Worm (Caenorhabditis elegans) whole organism, L4 larva: ENCODE data around the gene ZK262.9.

Experiments used
- F10B5.3 ChIP-seq: sonication (generic microtip); optimal IDR thresholded peaks from 2 replicates; lab custom pipeline; 2016; ENCODE audit warnings: mild to moderate bottlenecking, missing genetic modification characterization, missing compliant biosample characterization
- F26F4.8 ChIP-seq: fragments of 200-800 bp; sonication (Bioruptor generic); conservative IDR thresholded peaks from 2 replicates; pipeline ENCODE4 v1.3.6; 2022; ENCODE audit warnings: missing genetic modification characterization, missing compliant biosample characterization
- F49E8.2 ChIP-seq: sonication (generic microtip); optimal IDR thresholded peaks from 2 replicates; lab custom pipeline; 2016; ENCODE audit warnings: missing compliant biosample characterization, mild to moderate bottlenecking, missing genetic modification characterization, borderline replicate concordance
- R02D3.7 ChIP-seq: fragments of 150-350 bp; sonication (generic microtip); optimal IDR thresholded peaks from 3 replicates; lab custom pipeline; 2014; ENCODE audit warnings: missing biosample characterization, missing genetic modification characterization
- aha-1 ChIP-seq: fragments of 150-350 bp; peaks from one replicate; lab custom pipeline; 2014; ENCODE audit warnings: missing biosample characterization, missing genetic modification characterization
- ama-1 ChIP-seq: fragments of 150-350 bp; optimal IDR thresholded peaks from 2 replicates; lab custom pipeline; 2014; ENCODE audit warnings: inconsistent platforms, mixed read lengths
- ceh-20 ChIP-seq: fragments of 200-800 bp; sonication (Bioruptor generic); IDR thresholded peaks from 2 replicates; pipeline ENCODE4 v1.3.6; 2022; ENCODE audit warnings: missing genetic modification reagents, missing genetic modification characterization, missing compliant biosample characterization
- ceh-28 ChIP-seq: fragments of 150-350 bp; optimal IDR thresholded peaks from 2 replicates; lab custom pipeline; 2014; ENCODE audit warnings: missing biosample characterization, missing genetic modification reagents, missing genetic modification characterization
- daf-8 ChIP-seq: fragments of 200-800 bp; sonication (Bioruptor generic); IDR thresholded peaks from 2 replicates; pipeline ENCODE4 v1.3.6; 2022; ENCODE audit warnings: missing genetic modification characterization, missing compliant biosample characterization
- duxl-1 ChIP-seq: sonication (generic microtip); optimal IDR thresholded peaks from 2 replicates; lab custom pipeline; 2016; ENCODE audit warnings: mild to moderate bottlenecking, missing genetic modification characterization, moderate library complexity, missing compliant biosample characterization; ENCODE audit not compliant: poor library complexity
- egl-27 ChIP-seq: sonication (generic microtip); optimal IDR thresholded peaks from 3 replicates; lab custom pipeline; 2017; ENCODE audit warnings: missing biosample characterization, missing genetic modification reagents, missing genetic modification characterization
- egl-43 ChIP-seq: fragments of 200-800 bp; sonication (Bioruptor generic); IDR thresholded peaks from 2 replicates; pipeline ENCODE4 v1.3.6; 2022; ENCODE audit warnings: missing genetic modification reagents, missing genetic modification characterization, missing compliant biosample characterization
- fkh-10 ChIP-seq: fragments of 150-350 bp; optimal IDR thresholded peaks from 2 replicates; lab custom pipeline; 2014; ENCODE audit warnings: missing biosample characterization, missing genetic modification reagents, missing genetic modification characterization
- gei-8 ChIP-seq: fragments of 200-800 bp; sonication (Bioruptor generic); optimal IDR thresholded peaks from 2 replicates; lab custom pipeline; 2018; ENCODE audit warnings: mild to moderate bottlenecking, missing genetic modification characterization, missing compliant biosample characterization
- lim-7 ChIP-seq: fragments of 200-800 bp; sonication (Bioruptor generic); IDR thresholded peaks from 2 replicates; pipeline ENCODE4 v1.3.6; 2022; ENCODE audit warnings: missing genetic modification characterization, missing compliant biosample characterization
- lin-1 ChIP-seq: fragments of 200-800 bp; sonication (Bioruptor generic); IDR thresholded peaks from 2 replicates; pipeline ENCODE4 v1.3.6; 2022; ENCODE audit warnings: missing genetic modification reagents, missing genetic modification characterization, missing compliant biosample characterization
- lir-3 ChIP-seq: sonication (generic microtip); optimal IDR thresholded peaks from 2 replicates; lab custom pipeline; 2016; ENCODE audit warnings: mild to moderate bottlenecking, missing genetic modification characterization, missing compliant biosample characterization
- madf-5 ChIP-seq, 2 experiments: fragments of 200-800 bp; sonication (Bioruptor generic); IDR thresholded peaks; 2 replicates each; pipeline ENCODE4 v1.3.6; 2022; ENCODE audit warnings: missing compliant biosample characterization in 2 of 2, missing genetic modification characterization in 2 of 2
- mes-2 ChIP-seq: sonication (generic microtip); optimal IDR thresholded peaks from 2 replicates; lab custom pipeline; 2016; ENCODE audit warnings: missing genotype, mild to moderate bottlenecking, missing genetic modification characterization, missing compliant biosample characterization; ENCODE audit not compliant: poor library complexity, severe bottlenecking
- nhr-102 ChIP-seq: sonication (generic microtip); optimal IDR thresholded peaks from 2 replicates; lab custom pipeline; 2016; ENCODE audit warnings: mild to moderate bottlenecking, missing genetic modification characterization, moderate library complexity, missing compliant biosample characterization
- nhr-28 ChIP-seq: fragments of 150-350 bp; optimal IDR thresholded peaks from 2 replicates; lab custom pipeline; 2014; ENCODE audit warnings: missing biosample characterization, missing genetic modification characterization
- nhr-41 ChIP-seq: fragments of 200-800 bp; sonication (Bioruptor generic); IDR thresholded peaks from 2 replicates; pipeline ENCODE4 v1.3.6; 2022; ENCODE audit warnings: missing genetic modification reagents, missing genetic modification characterization, missing compliant biosample characterization
- pha-4 ChIP-seq, 2 experiments: fragments of 150-350 bp in 1 of 2; fragments of 200-800 bp in 1 of 2; sonication (Bioruptor generic) in 1 of 2; IDR thresholded peaks in 1 of 2; optimal IDR thresholded peaks in 1 of 2; 2 replicates each; pipeline versions ENCODE4 v1.3.6 to Lab custom; 2014 to 2022; ENCODE audit warnings: missing genetic modification characterization in 2 of 2, missing genetic modification reagents in 2 of 2, missing biosample characterization in 1 of 2, missing compliant biosample characterization in 1 of 2
- rbr-2 ChIP-seq: sonication (generic microtip); optimal IDR thresholded peaks from 2 replicates; lab custom pipeline; 2016; ENCODE audit warnings: missing genotype, missing genetic modification characterization, missing compliant biosample characterization
- sdz-12 ChIP-seq: fragments of 200-800 bp; sonication (Bioruptor generic); optimal IDR thresholded peaks from 2 replicates; lab custom pipeline; 2018; ENCODE audit warnings: mild to moderate bottlenecking, missing genetic modification characterization, missing compliant biosample characterization
- set-16 ChIP-seq: fragments of 200-800 bp; sonication (Bioruptor generic); IDR thresholded peaks from 2 replicates; pipeline ENCODE4 v1.3.6; 2022; ENCODE audit warnings: missing genetic modification reagents, missing genetic modification characterization, missing compliant biosample characterization
- skn-1 ChIP-seq: fragments of 150-350 bp; optimal IDR thresholded peaks from 2 replicates; lab custom pipeline; 2014; ENCODE audit warnings: missing biosample characterization, missing genetic modification characterization
- unc-39 ChIP-seq: sonication (generic microtip); optimal IDR thresholded peaks from 2 replicates; lab custom pipeline; 2017; ENCODE audit warnings: missing biosample characterization, missing genetic modification characterization

ZK262.9 gene

ce11 chrV:18412351-18412750 lies 27.2 kb upstream of the ZK262.9 start (continued):
- TF ChIP-seq daf-8 (no peak), sdz-12 (GFP tag; lab: Kevin White, UChicago) (no peak)

- TF ChIP-seq unc-39 (tag; lab: Kevin White, UChicago) (no peak), nhr-28 (tag; lab: Kevin White, UChicago) (peak; percentile 9)
Measured at ce11 chrV:18412887-18413286, 26.7 kb upstream of the ZK262.9 start, which contains the start of gene ZK262.2. TSS of gene ZK262.2 (minus strand) at chrV:18412987.

- no peak for TF ChIP-seq egl-43 (GFP tag; lab: Robert Waterston, UW)
- no peak for TF ChIP-seq sdz-12 (GFP tag; lab: Kevin White, UChicago)
- no peak for TF ChIP-seq madf-5 (GFP tag; IDR thresholded peaks at IDR 0.05; lab: Robert Waterston, UW)
- no peak for TF ChIP-seq egl-27 (tag; lab: Kevin White, UChicago)
- TF ChIP-seq lir-3 (tag; lab: Kevin White, UChicago), result no peak
- no peak for TF ChIP-seq ceh-20 (GFP tag; lab: Robert Waterston, UW)
- no peak for TF ChIP-seq F26F4.8
- TF ChIP-seq mes-2 (tag; lab: Kevin White, UChicago), result no peak
- no peak for TF ChIP-seq nhr-41 (GFP tag; lab: Robert Waterston, UW)
- TF ChIP-seq duxl-1 (tag; lab: Kevin White, UChicago), result no peak
- TF ChIP-seq gei-8 (GFP tag; lab: Kevin White, UChicago), result no peak
Measured at ce11 chrV:18414051-18414450, 25.5 kb upstream of the ZK262.9 start, which contains the start of gene txt-8. TSS of gene txt-8 (plus strand) at chrV:18414351.

ce11 chrV:18415878-18416277 lies 23.7 kb upstream of the ZK262.9 start:
- peak; percentile 93 for TF ChIP-seq set-16
- TF ChIP-seq, all 104 proteins: peak for 1; not testable (repeated sequence) for 103

ce11 chrV:18420797-18421196 lies 18.8 kb upstream of the ZK262.9 start, which contains the start of gene srj-26:
TSS of gene srj-26 (plus strand) at chrV:18421097.
- TF ChIP-seq R02D3.7 (no peak), rbr-2 (no peak), aha-1 (tag; lab: Kevin White, UChicago) (no peak), pha-4 (GFP tag; IDR thresholded peaks at IDR 0.05; lab: Robert Waterston, UW) (no peak), pha-4 (tag; optimal IDR thresholded peaks at IDR 0.05; lab: Kevin White, UChicago) (no peak), lim-7 (GFP tag; lab: Robert Waterston, UW) (no peak), skn-1 (tag; lab: Kevin White, UChicago) (no peak), nhr-102 (tag; lab: Kevin White, UChicago) (no peak), set-16 (no peak), fkh-10 (no peak), F10B5.3 (tag; lab: Kevin White, UChicago) (no peak), F49E8.2 (tag; lab: Kevin White, UChicago) (no peak), lin-1 (GFP tag; lab: Robert Waterston, UW) (no peak)
- TF ChIP-seq, all 104 proteins: peak for 0

ce11 chrV:18424471-18424870 lies 15.1 kb upstream of the ZK262.9 start, which contains the start of gene ZK262.4:
TSS of gene ZK262.4 (minus strand) at chrV:18424571.
- no peak for TF ChIP-seq lir-3 (tag; lab: Kevin White, UChicago)

ce11 chrV:18425544-18425943 lies 14.0 kb upstream of the ZK262.9 start, which contains the start of gene ZK262.19:
TSS of gene ZK262.19 (minus strand) at chrV:18425644.
- TF ChIP-seq ceh-28 (tag; lab: Kevin White, UChicago) (peak; percentile 10), ama-1 (no peak)
